Fruit fly (Drosophila melanogaster) whole organism, adult: ENCODE data around the gene dj-1beta.

Experiments used
- bab1 ChIP-seq: fragments of 200-800 bp; sonication (Bioruptor generic); optimal IDR thresholded peaks from 3 replicates; lab custom pipeline; 2019; ENCODE audit warnings: missing biosample characterization, mild to moderate bottlenecking, missing genetic modification characterization, moderate library complexity
- cic ChIP-seq: fragments of 200-800 bp; sonication (Bioruptor generic); optimal IDR thresholded peaks from 2 replicates; lab custom pipeline; 2017; ENCODE audit warnings: missing biosample characterization, mild to moderate bottlenecking, missing genetic modification characterization, moderate library complexity
- toe ChIP-seq: fragments of 200-800 bp; sonication (Bioruptor generic); optimal IDR thresholded peaks from 2 replicates; lab custom pipeline; 2016; ENCODE audit warnings: missing biosample characterization, missing genetic modification characterization

DNA sequence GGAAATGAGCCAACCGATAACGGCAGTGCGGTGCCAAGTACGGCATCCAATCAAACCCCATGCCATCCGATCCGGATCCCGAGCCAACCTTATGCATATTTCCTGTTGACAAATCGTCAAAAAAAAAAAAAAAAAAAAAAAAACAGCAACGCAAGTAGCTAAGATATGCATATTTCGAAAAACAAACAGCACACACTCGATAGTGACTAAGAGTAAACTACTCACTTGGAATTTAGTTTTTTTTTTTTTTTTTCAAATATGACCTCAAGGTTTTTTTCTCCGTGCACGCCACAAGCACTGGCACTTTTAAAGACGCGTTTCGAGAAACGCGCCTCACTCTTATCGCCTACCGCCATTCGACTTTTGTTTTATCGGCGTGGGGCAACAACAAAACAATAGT is 31.7 kb upstream of the dj-1beta start:
- no peak for TF ChIP-seq bab1 (GFP tag; lab: Kevin White, UChicago)
- no peak for TF ChIP-seq cic (GFP tag; lab: Kevin White, UChicago)
- TF ChIP-seq toe, result no peak
